Fruit fly (Drosophila melanogaster) S2 (cell line): ENCODE results near the gene Spt20.
A peak's percentile ranks its signal among the peaks of the same experiment; 100 is the strongest.

Experiments used
- CG8478 ChIP-seq: fragments of >200 bp; optimal IDR thresholded peaks from 2 replicates; lab custom pipeline; 2018
- CTCF ChIP-seq, 2 experiments: fragments of >200 bp; optimal IDR thresholded peaks; 2 replicates each; lab custom pipeline; 2018

Spt20 gene

DNA sequence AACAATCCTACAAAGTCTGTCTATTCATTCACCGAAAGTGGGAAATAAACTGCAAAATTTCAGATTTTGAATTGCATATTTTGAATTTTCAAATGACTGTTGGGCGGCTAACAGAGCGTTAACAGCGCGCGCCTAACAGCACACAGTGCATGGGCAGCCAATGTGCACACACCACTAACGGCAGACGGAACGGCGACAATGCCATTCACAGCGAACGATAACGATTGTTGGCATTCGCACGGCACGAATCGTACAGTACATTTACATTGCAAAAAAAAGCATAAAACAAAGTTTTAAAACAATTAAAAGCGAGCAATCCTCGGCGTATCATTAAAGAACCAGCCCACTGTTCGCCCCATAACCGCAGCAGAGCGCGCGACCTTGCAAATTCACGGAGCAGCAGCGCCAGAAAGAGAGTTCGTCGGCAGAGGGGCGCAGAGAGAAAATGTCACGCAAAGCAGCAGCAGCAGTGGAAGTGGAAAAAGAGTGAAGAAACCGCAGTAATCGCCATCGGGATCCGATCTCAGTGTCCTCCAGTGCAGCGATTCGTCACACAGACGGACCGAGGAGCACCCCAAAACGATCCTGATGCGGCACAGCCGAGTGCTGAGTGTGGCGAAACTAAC is at the start of gene Spt20:
TSS of gene Spt20 (plus strand) at position 224 of the 626 bp plus-strand sequence.
- TF ChIP-seq CG8478: no peak
- peak; percentile 29 to 49 for TF ChIP-seq CTCF (optimal IDR thresholded peaks at IDR 0.05; lab: Kevin White, UChicago)

DNA sequence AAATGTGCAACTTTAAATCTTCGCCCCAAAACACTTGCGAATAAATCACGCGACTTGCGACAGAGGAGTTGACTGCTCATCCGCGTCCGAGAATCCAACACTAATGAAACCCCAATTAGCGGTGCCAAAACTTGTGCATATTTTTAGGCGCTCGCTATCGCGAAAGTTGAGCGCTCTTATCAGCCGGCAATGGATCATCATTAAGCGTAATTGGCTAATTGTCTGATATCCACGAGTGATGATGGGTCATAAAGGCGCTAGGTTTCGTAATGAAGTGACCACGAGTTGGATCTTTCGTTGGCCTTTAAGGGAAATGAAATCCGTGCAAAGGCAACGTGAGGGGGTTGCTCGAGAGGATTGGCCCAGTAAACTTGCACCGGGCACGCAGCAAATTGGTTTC is 47.8 kb upstream of the Spt20 start:
- TF ChIP-seq CTCF (optimal IDR thresholded peaks at IDR 0.05; lab: Kevin White, UChicago) (no peak), CG8478 (no peak)

- no peak for TF ChIP-seq CTCF (optimal IDR thresholded peaks at IDR 0.05; lab: Kevin White, UChicago)
- no peak for TF ChIP-seq CG8478
Observed at dm6 chr3L:13457133-13457532, 45.4 kb upstream of the Spt20 start, which contains the start of gene CG10116. Gene CG10116, minus strand, starts transcription at chr3L:13457238.

- TF ChIP-seq CTCF (optimal IDR thresholded peaks at IDR 0.05; lab: Kevin White, UChicago) (no peak), CG8478 (no peak)
Observed at dm6 chr3L:13474607-13475006, 27.9 kb upstream of the Spt20 start, which contains the start of gene CG10089. Gene CG10089, minus strand, starts transcription at chr3L:13474787.

DNA sequence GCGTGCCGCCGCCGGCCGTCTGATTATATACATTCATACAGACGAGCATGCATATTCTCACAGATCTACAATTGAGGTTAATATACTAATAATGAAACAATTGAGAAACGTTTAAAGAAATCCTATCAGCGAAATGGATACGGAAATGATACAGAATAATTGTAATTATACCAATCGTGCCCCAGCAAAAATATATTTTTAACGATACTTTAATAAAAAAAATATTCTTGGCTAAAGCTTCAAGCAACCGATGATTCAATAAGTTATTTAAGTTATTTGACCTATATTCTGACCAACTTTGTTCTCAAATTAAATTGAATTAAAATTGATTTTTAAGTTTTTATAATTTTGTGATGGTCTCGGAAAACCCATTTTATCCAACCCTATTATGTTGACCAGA is 26.4 kb upstream of the Spt20 start:
- no peak for TF ChIP-seq CTCF (optimal IDR thresholded peaks at IDR 0.05; lab: Kevin White, UChicago)
- TF ChIP-seq CG8478: no peak

DNA sequence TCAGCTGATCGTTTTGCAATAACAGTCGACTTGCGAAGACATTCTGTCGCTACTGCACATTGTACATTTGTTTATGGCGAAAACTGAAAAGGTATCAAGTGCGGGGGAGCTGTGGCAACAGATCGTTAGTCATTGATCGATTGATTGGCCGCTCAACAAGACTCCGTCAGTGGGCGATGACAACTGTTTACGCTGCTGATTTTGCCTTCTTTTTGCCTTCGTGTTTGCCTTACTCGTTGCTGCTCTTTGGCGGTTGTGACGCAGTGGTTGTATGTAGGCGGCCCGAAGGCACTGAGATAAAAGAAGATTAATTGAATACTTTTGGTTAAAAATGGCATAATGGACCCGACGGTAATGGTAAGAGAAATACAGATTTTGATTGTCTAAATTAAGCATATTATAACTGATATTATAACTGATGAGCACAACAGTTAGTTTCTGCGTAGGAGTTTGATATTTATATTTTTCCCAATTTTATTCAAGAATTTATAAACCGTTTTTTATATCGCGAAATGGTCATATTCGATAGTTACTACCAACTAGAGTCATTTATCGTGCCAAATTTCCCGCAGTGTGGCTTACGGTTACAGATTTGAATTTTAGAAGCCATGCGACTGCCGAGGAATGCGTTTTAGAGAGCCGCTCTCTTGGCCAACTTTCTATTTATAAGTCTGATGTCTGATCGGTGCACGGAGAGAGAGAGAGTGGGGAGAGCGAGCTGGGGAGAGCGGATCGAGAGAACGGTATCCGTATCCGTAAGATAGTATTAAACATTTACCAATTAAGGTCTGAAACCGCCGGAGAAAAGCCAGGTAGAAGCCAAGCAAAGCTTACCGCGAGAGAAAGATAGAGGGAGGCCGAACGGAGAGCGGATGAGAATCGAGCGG is 25.7 kb upstream of the Spt20 start:
- no peak for TF ChIP-seq CTCF (optimal IDR thresholded peaks at IDR 0.05; lab: Kevin White, UChicago)
- no peak for TF ChIP-seq CG8478

- no peak for TF ChIP-seq CTCF (optimal IDR thresholded peaks at IDR 0.05; lab: Kevin White, UChicago)
Observed at dm6 chr3L:13477453-13478184, 24.9 kb upstream of the Spt20 start, which contains the start of gene stv. Gene stv, plus strand, starts transcription at chr3L:13477541.

dm6 chr3L:13478339-13479203 is 23.9 kb upstream of the Spt20 start:
- TF ChIP-seq CTCF (optimal IDR thresholded peaks at IDR 0.05; lab: Kevin White, UChicago) (no peak), CG8478 (no peak)

DNA sequence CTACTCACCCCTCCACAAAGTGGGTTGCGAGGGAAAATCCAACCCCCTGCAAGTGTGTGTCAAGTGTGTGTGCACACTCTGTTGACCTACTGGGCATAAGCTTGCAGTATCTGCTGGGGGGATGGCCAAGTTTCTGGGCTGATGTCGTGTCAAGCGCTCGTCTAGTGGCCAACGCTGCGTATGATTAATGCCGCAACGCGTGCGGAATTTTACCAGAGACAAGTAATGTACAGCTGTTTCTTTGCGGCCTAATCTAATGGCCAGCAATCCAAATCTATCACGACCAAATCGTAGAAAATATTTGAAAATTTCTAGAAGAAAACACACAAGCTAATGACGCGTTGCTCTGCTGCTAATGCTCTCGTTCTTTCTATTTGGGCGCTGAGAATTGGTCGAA is 23.3 kb upstream of the Spt20 start:
- no peak for TF ChIP-seq CG8478
- TF ChIP-seq CTCF (optimal IDR thresholded peaks at IDR 0.05; lab: Kevin White, UChicago): no peak

dm6 chr3L:13479609-13480240 is 22.8 kb upstream of the Spt20 start:
- TF ChIP-seq CG8478 (no peak), CTCF (optimal IDR thresholded peaks at IDR 0.05; lab: Kevin White, UChicago) (no peak)

DNA sequence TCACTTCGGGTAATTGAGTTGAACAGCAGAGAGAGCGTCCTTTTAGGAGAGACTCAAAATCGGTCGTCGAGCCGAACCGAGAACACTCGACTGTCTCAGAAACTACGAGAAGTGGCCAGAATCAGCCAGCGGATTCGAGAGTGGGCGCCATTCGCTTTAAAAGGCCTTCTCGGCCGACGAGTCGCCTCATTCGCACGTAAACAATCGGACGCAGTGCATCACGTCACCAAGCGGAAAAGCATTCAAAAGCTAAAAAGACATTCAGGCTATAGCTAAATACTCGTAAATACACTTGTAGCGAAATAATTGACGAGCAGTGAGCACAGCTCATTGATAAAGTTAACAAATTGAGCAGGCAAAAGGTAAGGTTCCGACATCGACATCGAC is 22.3 kb upstream of the Spt20 start:
- TF ChIP-seq CTCF (optimal IDR thresholded peaks at IDR 0.05; lab: Kevin White, UChicago) (no peak), CG8478 (no peak)

DNA sequence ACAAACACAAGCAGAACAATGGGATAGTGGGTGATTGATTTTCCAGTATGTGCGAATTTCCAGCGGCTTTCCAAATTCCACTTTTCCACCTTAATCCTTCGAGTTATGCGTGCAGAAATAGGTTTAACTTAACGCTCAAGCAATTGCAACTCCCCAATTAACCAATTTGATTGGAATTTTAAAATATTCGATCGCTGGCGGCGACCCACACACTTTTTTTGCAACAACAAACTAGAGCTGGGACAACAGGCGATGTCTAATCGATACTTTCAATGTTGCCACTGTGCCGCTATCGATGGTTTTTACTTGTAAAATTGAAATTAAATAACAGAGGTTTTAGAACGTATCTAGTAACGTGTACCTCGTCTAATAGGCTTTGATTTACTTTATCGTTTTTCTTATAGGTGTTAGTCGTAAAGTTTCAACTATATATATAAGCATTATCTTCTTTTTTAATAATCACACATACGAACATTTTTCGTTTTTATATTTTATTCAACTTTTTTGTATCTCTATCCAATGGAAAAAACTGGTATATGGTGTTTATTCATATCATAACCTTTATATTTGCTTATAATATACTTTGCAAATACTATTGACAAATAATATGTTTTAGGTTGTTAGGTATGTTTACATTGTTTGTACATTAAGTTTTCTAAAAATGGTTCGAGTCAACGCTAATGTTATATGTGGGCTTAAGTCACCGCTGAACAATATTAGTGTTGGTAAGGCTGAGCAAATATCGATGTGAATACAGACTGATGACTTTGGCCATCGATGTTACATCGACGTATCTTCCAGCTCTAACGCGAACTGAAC is 16.3 kb upstream of the Spt20 start, which contains the start of the genes Abp1 and Tgi:
TSS of gene Abp1 (minus strand) at position 240 of the 819 bp plus-strand sequence.
TSS of gene Tgi (plus strand) at position 757 of the 819 bp plus-strand sequence.
- peak; percentile 58 to 59 for TF ChIP-seq CTCF (optimal IDR thresholded peaks at IDR 0.05; lab: Kevin White, UChicago)
- TF ChIP-seq CG8478: no peak

DNA sequence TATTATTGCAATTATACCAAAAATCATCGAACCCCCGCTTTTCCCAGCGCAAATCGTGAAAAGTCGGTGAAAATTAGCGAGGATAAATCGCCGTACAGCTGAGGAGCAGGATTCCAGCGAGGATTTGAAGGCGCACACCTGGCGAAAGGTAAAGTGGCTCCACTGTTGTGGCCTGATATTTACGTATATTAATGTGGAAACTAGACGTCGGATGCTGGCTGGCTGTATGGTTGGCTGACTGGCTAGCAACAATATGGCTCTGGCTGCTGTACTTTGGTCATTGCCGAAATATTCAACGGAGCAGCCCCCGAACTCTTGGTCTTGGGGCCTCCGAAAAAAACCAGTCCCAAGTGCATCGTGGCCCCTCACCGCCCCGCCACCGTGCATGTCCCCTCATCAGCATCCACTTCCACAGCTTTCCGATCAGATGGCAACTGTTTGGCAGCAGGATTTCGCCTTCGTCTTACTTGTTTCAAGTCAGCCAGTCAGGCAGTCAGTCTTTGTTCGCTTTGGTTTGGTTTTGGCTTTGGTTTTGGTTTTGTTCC is 15.6 kb upstream of the Spt20 start:
- no peak for TF ChIP-seq CTCF (optimal IDR thresholded peaks at IDR 0.05; lab: Kevin White, UChicago)
- no peak for TF ChIP-seq CG8478
